Fruit fly (Drosophila melanogaster) whole organism, embryonic: ENCODE measurements around the gene Hrd3.

Source experiments
- BtbVII ChIP-seq: fragments of 200-800 bp; sonication (Bioruptor generic); optimal IDR thresholded peaks from 3 replicates; lab custom pipeline; 2017; ENCODE audit warnings: missing biosample characterization, mild to moderate bottlenecking, missing genetic modification characterization
- CG10147 ChIP-seq: fragments of 200-800 bp; sonication (Bioruptor generic); optimal IDR thresholded peaks from 2 replicates; lab custom pipeline; 2019; ENCODE audit warnings: missing biosample characterization, mild to moderate bottlenecking, missing genetic modification characterization, moderate library complexity
- CG11456 ChIP-seq: fragments of 200-800 bp; sonication (Bioruptor generic); IDR thresholded peaks from 3 replicates; pipeline ENCODE4 v1.3.6; 2022; ENCODE audit warnings: missing biosample characterization, missing genetic modification characterization
- CG12071 ChIP-seq: fragments of 200-800 bp; sonication (Bioruptor generic); optimal IDR thresholded peaks from 3 replicates; lab custom pipeline; 2018; ENCODE audit warnings: missing biosample characterization, mild to moderate bottlenecking, missing genetic modification characterization
- CG12155 ChIP-seq: fragments of 200-800 bp; sonication (Bioruptor generic); optimal IDR thresholded peaks from 3 replicates; lab custom pipeline; 2016; ENCODE audit warnings: missing biosample characterization, missing genetic modification characterization
- CG12659 ChIP-seq: fragments of 200-800 bp; sonication (Bioruptor generic); optimal IDR thresholded peaks from 3 replicates; lab custom pipeline; 2017; ENCODE audit warnings: mild to moderate bottlenecking, missing biosample characterization, missing genetic modification reagents, missing genetic modification characterization
- CG13624 ChIP-seq: fragments of 200-800 bp; sonication (Bioruptor generic); optimal IDR thresholded peaks from 2 replicates; lab custom pipeline; 2016; ENCODE audit warnings: missing biosample characterization, missing genetic modification characterization
- CG15011 ChIP-seq: fragments of 200-800 bp; sonication (Bioruptor generic); optimal IDR thresholded peaks from 3 replicates; lab custom pipeline; 2018; ENCODE audit warnings: missing biosample characterization, mild to moderate bottlenecking, missing genetic modification characterization
- CG30403 ChIP-seq: fragments of 200-800 bp; sonication (Bioruptor generic); optimal IDR thresholded peaks from 3 replicates; lab custom pipeline; 2016; ENCODE audit warnings: missing biosample characterization, missing genetic modification characterization
- CG3163 ChIP-seq: fragments of 200-800 bp; sonication (Bioruptor generic); optimal IDR thresholded peaks from 3 replicates; lab custom pipeline; 2016; ENCODE audit warnings: missing biosample characterization, missing genetic modification characterization
- CG3281 ChIP-seq: fragments of 200-800 bp; sonication (Bioruptor generic); optimal IDR thresholded peaks from 3 replicates; lab custom pipeline; 2017; ENCODE audit warnings: missing biosample characterization, mild to moderate bottlenecking, missing genetic modification characterization
- CG33557 ChIP-seq: fragments of 200-800 bp; sonication (Bioruptor generic); optimal IDR thresholded peaks from 2 replicates; lab custom pipeline; 2019; ENCODE audit warnings: missing biosample characterization, mild to moderate bottlenecking, missing genetic modification characterization, moderate library complexity
- CG34422 ChIP-seq: fragments of 200-800 bp; sonication (Bioruptor generic); IDR thresholded peaks from 3 replicates; pipeline ENCODE4 v1.3.6; 2022; ENCODE audit warnings: missing biosample characterization, missing genetic modification characterization
- CG43689 ChIP-seq: fragments of 200-800 bp; sonication (Bioruptor generic); IDR thresholded peaks from 2 replicates; pipeline ENCODE4 v1.3.6; 2022; ENCODE audit warnings: missing biosample characterization, missing genetic modification characterization
- CG6272 ChIP-seq: fragments of 200-800 bp; sonication (Bioruptor generic); IDR thresholded peaks from 2 replicates; pipeline ENCODE4 v1.3.6; 2022; ENCODE audit warnings: missing biosample characterization, missing genetic modification characterization
- CG7963 ChIP-seq: fragments of 200-800 bp; sonication (Bioruptor generic); IDR thresholded peaks from 3 replicates; pipeline ENCODE4 v1.3.6; 2022; ENCODE audit warnings: missing biosample characterization, missing genetic modification characterization; ENCODE audit not compliant: partially characterized antibody
- CG7987 ChIP-seq: fragments of 200-800 bp; sonication (Bioruptor generic); optimal IDR thresholded peaks from 2 replicates; lab custom pipeline; 2018; ENCODE audit warnings: missing biosample characterization, mild to moderate bottlenecking, missing genetic modification characterization, moderate library complexity
- CG8944 ChIP-seq: fragments of 200-800 bp; sonication (Bioruptor generic); optimal IDR thresholded peaks from 3 replicates; lab custom pipeline; 2016; ENCODE audit warnings: missing biosample characterization, missing genetic modification characterization
- D19B ChIP-seq: fragments of 200-800 bp; sonication (Bioruptor generic); optimal IDR thresholded peaks from 2 replicates; lab custom pipeline; 2017; ENCODE audit warnings: missing biosample characterization, mild to moderate bottlenecking, missing genetic modification characterization
- Dbx ChIP-seq: fragments of 200-800 bp; sonication (Bioruptor generic); IDR thresholded peaks from 3 replicates; pipeline ENCODE4 v1.3.6; 2022; ENCODE audit warnings: missing biosample characterization, missing genetic modification characterization
- Dip3 ChIP-seq: fragments of 200-800 bp; sonication (Bioruptor generic); optimal IDR thresholded peaks from 3 replicates; lab custom pipeline; 2016; ENCODE audit warnings: missing biosample characterization, missing genetic modification characterization
- HLH4C ChIP-seq: fragments of 200-800 bp; sonication (Bioruptor generic); IDR thresholded peaks from 3 replicates; pipeline ENCODE4 v1.3.6; 2022; ENCODE audit warnings: missing biosample characterization, missing genetic modification characterization; ENCODE audit not compliant: partially characterized antibody
- Hand ChIP-seq: fragments of 200-800 bp; sonication (Bioruptor generic); optimal IDR thresholded peaks from 2 replicates; lab custom pipeline; 2017; ENCODE audit warnings: mild to moderate bottlenecking, missing biosample characterization, missing genetic modification reagents, missing genetic modification characterization
- Hsf ChIP-seq: fragments of 200-800 bp; sonication (Bioruptor generic); optimal IDR thresholded peaks from 3 replicates; lab custom pipeline; 2016; ENCODE audit warnings: missing biosample characterization, missing genetic modification characterization
- Kr ChIP-seq: fragments of 200-800 bp; sonication (Bioruptor generic); optimal IDR thresholded peaks from 2 replicates; lab custom pipeline; 2017; ENCODE audit warnings: missing biosample characterization, mild to moderate bottlenecking, missing genetic modification characterization
- NFAT ChIP-seq: fragments of 200-800 bp; sonication (Bioruptor generic); IDR thresholded peaks from 2 replicates; pipeline ENCODE4 v1.3.6; 2022; ENCODE audit warnings: missing biosample characterization, missing genetic modification characterization
- NK7.1 ChIP-seq: fragments of 200-800 bp; sonication (Bioruptor generic); optimal IDR thresholded peaks from 3 replicates; lab custom pipeline; 2016; ENCODE audit warnings: missing biosample characterization, missing genetic modification characterization
- Rfx ChIP-seq: fragments of 200-800 bp; sonication (Bioruptor generic); IDR thresholded peaks from 2 replicates; pipeline ENCODE4 v1.3.6; 2022; ENCODE audit warnings: missing biosample characterization, missing genetic modification characterization
- Scr ChIP-seq: fragments of 200-800 bp; sonication (Bioruptor generic); IDR thresholded peaks from 2 replicates; pipeline ENCODE4 v1.3.6; 2022; ENCODE audit warnings: missing biosample characterization, missing genetic modification characterization; ENCODE audit not compliant: partially characterized antibody
- Sox100B ChIP-seq: fragments of 200-800 bp; sonication (Bioruptor generic); optimal IDR thresholded peaks from 3 replicates; lab custom pipeline; 2018; ENCODE audit warnings: missing biosample characterization, mild to moderate bottlenecking, missing genetic modification characterization
- Sox102F ChIP-seq: fragments of 200-800 bp; sonication (Bioruptor generic); optimal IDR thresholded peaks from 2 replicates; lab custom pipeline; 2018; ENCODE audit warnings: missing biosample characterization, mild to moderate bottlenecking, missing genetic modification characterization, moderate library complexity
- cg ChIP-seq: fragments of 200-800 bp; sonication (Bioruptor generic); optimal IDR thresholded peaks from 3 replicates; lab custom pipeline; 2019; ENCODE audit warnings: missing biosample characterization, mild to moderate bottlenecking, missing genetic modification characterization, moderate library complexity
- chif ChIP-seq, 2 experiments: fragments of 200-800 bp; sonication (Bioruptor generic); optimal IDR thresholded peaks; 3 replicates each; lab custom pipeline; 2016; ENCODE audit warnings: missing biosample characterization in 2 of 2, missing genetic modification characterization in 2 of 2
- ci ChIP-seq: fragments of 200-800 bp; sonication (Bioruptor generic); IDR thresholded peaks from 3 replicates; pipeline ENCODE4 v1.3.6; 2022; ENCODE audit warnings: missing biosample characterization, missing genetic modification characterization
- dmrt11E ChIP-seq: fragments of 200-800 bp; sonication (Bioruptor generic); optimal IDR thresholded peaks from 3 replicates; lab custom pipeline; 2018; ENCODE audit warnings: missing biosample characterization, mild to moderate bottlenecking, missing genetic modification characterization, moderate library complexity
- eyg ChIP-seq: fragments of 200-800 bp; sonication (Bioruptor generic); optimal IDR thresholded peaks from 3 replicates; lab custom pipeline; 2016; ENCODE audit warnings: missing biosample characterization, missing genetic modification characterization
- kah ChIP-seq: fragments of 200-800 bp; sonication (Bioruptor generic); optimal IDR thresholded peaks from 2 replicates; lab custom pipeline; 2018; ENCODE audit warnings: missing biosample characterization, mild to moderate bottlenecking, missing genetic modification characterization
- kay ChIP-seq: fragments of 200-800 bp; sonication (Bioruptor generic); optimal IDR thresholded peaks from 2 replicates; lab custom pipeline; 2016; ENCODE audit warnings: missing biosample characterization, missing genetic modification characterization
- klu ChIP-seq: fragments of 200-800 bp; sonication (Bioruptor generic); IDR thresholded peaks from 2 replicates; pipeline ENCODE4 v1.3.6; 2022; ENCODE audit warnings: missing biosample characterization, missing genetic modification characterization
- lilli ChIP-seq: fragments of 200-800 bp; sonication (Bioruptor generic); optimal IDR thresholded peaks from 3 replicates; lab custom pipeline; 2016; ENCODE audit warnings: missing biosample characterization, missing genetic modification characterization
- nmo ChIP-seq: fragments of 200-800 bp; sonication (Bioruptor generic); optimal IDR thresholded peaks from 2 replicates; lab custom pipeline; 2018; ENCODE audit warnings: missing biosample characterization, mild to moderate bottlenecking, missing genetic modification characterization, moderate library complexity
- pan ChIP-seq, 4 experiments: fragments of >200 bp in 3 of 4; fragments of 200-800 bp in 1 of 4; sonication (Bioruptor generic) in 1 of 4; optimal IDR thresholded peaks in 3 of 4; IDR thresholded peaks in 1 of 4; 2 replicates each; pipeline versions ENCODE4 v1.3.6 to Lab custom; 2017 to 2022; ENCODE audit warnings: missing biosample characterization in 2 of 4, missing genetic modification characterization in 2 of 4, mixed read lengths in 1 of 4
- pros ChIP-seq: fragments of 200-800 bp; sonication (Bioruptor generic); optimal IDR thresholded peaks from 3 replicates; lab custom pipeline; 2019; ENCODE audit warnings: missing biosample characterization, mild to moderate bottlenecking, missing genetic modification characterization, moderate library complexity
- sd ChIP-seq: fragments of 200-800 bp; sonication (Bioruptor generic); optimal IDR thresholded peaks from 3 replicates; lab custom pipeline; 2018; ENCODE audit warnings: missing biosample characterization, mild to moderate bottlenecking, missing genetic modification characterization, moderate library complexity
- slp2 ChIP-seq: fragments of 200-800 bp; sonication (Bioruptor generic); optimal IDR thresholded peaks from 2 replicates; lab custom pipeline; 2016; ENCODE audit warnings: missing biosample characterization, missing genetic modification characterization
- stwl ChIP-seq: fragments of 200-800 bp; sonication (Bioruptor generic); optimal IDR thresholded peaks from 3 replicates; lab custom pipeline; 2018; ENCODE audit warnings: missing biosample characterization, mild to moderate bottlenecking, missing genetic modification characterization, moderate library complexity
- tio ChIP-seq: fragments of 200-800 bp; sonication (Bioruptor generic); optimal IDR thresholded peaks from 2 replicates; lab custom pipeline; 2017; ENCODE audit warnings: missing biosample characterization, missing genetic modification characterization, inconsistent platforms
- trem ChIP-seq: fragments of 200-800 bp; optimal IDR thresholded peaks from 3 replicates; lab custom pipeline; 2019; ENCODE audit warnings: missing biosample characterization, mild to moderate bottlenecking, missing genetic modification characterization, moderate library complexity
- tx ChIP-seq: fragments of 200-800 bp; sonication (Bioruptor generic); optimal IDR thresholded peaks from 2 replicates; lab custom pipeline; 2016; ENCODE audit warnings: missing biosample characterization, missing genetic modification characterization
- vnd ChIP-seq: fragments of 200-800 bp; sonication (Bioruptor generic); IDR thresholded peaks from 3 replicates; pipeline ENCODE4 v1.3.6; 2022; ENCODE audit warnings: missing biosample characterization, missing genetic modification characterization; ENCODE audit not compliant: partially characterized antibody

Hrd3 gene

DNA sequence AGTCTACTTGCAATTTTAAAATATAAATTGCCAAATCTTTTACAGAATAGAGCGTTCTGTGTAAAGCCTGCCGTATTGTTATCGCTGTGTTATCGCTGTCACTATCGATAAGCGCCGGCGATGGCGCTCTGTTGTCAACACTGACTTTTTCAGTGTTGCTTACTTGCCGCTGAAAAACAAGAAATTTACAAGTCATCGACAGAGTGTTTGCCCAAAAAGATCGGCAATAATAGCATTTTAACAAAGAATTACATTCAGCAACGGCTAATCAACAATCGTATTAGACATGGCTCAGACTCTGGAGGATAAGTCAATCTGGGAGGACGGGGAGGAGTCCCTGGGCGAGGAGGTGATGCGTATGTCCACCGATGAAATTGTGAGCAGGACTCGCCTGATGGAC is 5.6 kb downstream of the Hrd3 start, which contains the start of the genes RanBP3 and Rpt5 (continued):
- TF ChIP-seq CG30403 (peak; percentile 61), cg (no peak), Sox100B (no peak), vnd (GFP tag; lab: Robert Waterston, UW) (peak; percentile 63), CG7987 (GFP tag; lab: Kevin White, UChicago) (peak; percentile 55), nmo (peak; percentile 35), NK7.1 (GFP tag; lab: Kevin White, UChicago) (peak; percentile 41), tx (GFP tag; lab: Kevin White, UChicago) (peak; percentile 44), Hsf (peak; percentile 66), CG3163 (peak; percentile 63), CG11456 (GFP tag; lab: Robert Waterston, UW) (peak; percentile 80), dmrt11E (tag; lab: Kevin White, UChicago) (no peak), Hand (no peak), CG12659 (GFP tag; lab: Kevin White, UChicago) (peak; percentile 82), stwl (peak; percentile 93), chif (GFP tag; optimal IDR thresholded peaks at IDR 0.05; lab: Kevin White, UChicago) (no peak), pros (GFP tag; lab: Kevin White, UChicago) (no peak), CG6272 (GFP tag; lab: Robert Waterston, UW) (peak; percentile 38; the same call in 1 of the 2 replicates), CG10147 (GFP tag; lab: Kevin White, UChicago) (peak; percentile 10), CG33557 (GFP tag; lab: Kevin White, UChicago) (no peak), CG12155 (GFP tag; lab: Kevin White, UChicago) (peak; percentile 61), CG3281 (GFP tag; lab: Kevin White, UChicago) (peak; percentile 57), CG7963 (GFP tag; lab: Robert Waterston, UW) (peak; percentile 76), lilli (GFP tag; lab: Kevin White, UChicago) (peak; percentile 77), sd (no peak), CG34422 (GFP tag; lab: Robert Waterston, UW) (peak; percentile 66; the same call in 2 of the 3 replicates), tio (GFP tag; lab: Kevin White, UChicago) (no peak), slp2 (GFP tag; lab: Kevin White, UChicago) (peak; percentile 0), CG13624 (GFP tag; lab: Kevin White, UChicago) (peak; percentile 70), CG43689 (no peak), klu (no peak), BtbVII (GFP tag; lab: Kevin White, UChicago) (no peak), Rfx (peak; percentile 83), Sox102F (GFP tag; lab: Kevin White, UChicago) (no peak), eyg (GFP tag; lab: Kevin White, UChicago) (peak; percentile 40), pan (optimal IDR thresholded peaks at IDR 0.05; lab: Kevin White, UChicago) (no peak), pan (GFP tag; optimal IDR thresholded peaks at IDR 0.05 in 1 of 2, IDR thresholded peaks at IDR 0.05 in 1 of 2) (no peak), CG15011 (no peak), Scr (GFP tag; lab: Robert Waterston, UW) (peak; percentile 81), NFAT (GFP tag; lab: Robert Waterston, UW) (peak; percentile 63; the same call in 1 of the 2 replicates), HLH4C (GFP tag; lab: Robert Waterston, UW) (peak; percentile 81), Dbx (GFP tag; lab: Robert Waterston, UW) (peak; percentile 59; the same call in 2 of the 3 replicates), trem (tag; lab: Kevin White, UChicago) (peak; percentile 34), kah (GFP tag; lab: Kevin White, UChicago) (no peak), CG12071 (GFP tag; lab: Kevin White, UChicago) (no peak), D19B (GFP tag; lab: Kevin White, UChicago) (peak; percentile 8), ci (GFP tag; lab: Robert Waterston, UW) (peak; percentile 75; the same call in 2 of the 3 replicates), kay (peak; percentile 42), Kr (GFP tag; lab: Kevin White, UChicago) (no peak), Dip3 (GFP tag; lab: Kevin White, UChicago) (peak; percentile 69), CG8944 (GFP tag; lab: Kevin White, UChicago) (peak; percentile 26)
